Worm (Caenorhabditis elegans): Measurements from ENCODE around the gene ddx-35.
A peak's percentile ranks its signal among the peaks of the same experiment; 100 is the strongest.

ddx-35 gene

DNA sequence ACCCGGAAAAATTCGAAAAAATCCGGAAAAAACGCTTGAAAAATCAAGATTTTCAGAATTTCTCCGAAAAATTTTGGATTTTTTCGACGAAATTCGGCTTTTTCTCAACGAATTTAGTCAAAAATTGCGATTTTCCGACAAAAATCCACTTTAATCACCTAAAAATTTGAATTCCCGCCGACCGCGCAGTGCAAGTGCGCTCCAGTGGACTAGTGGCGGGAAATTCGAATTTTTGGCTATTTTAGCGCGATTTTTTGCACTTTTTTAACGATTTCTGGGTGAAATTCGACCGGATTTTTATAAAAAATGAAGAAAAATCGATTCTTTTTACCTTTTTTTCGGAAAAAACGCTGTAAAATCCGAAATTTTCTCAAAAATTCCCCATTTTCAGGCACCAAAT is 19.8 kb downstream of the ddx-35 start:
- TF ChIP-seq lin-15B (tag; optimal IDR thresholded peaks at IDR 0.05) = peak; percentile 7
- TF ChIP-seq ceh-82 (tag; optimal IDR thresholded peaks at IDR 0.05) = no peak

DNA sequence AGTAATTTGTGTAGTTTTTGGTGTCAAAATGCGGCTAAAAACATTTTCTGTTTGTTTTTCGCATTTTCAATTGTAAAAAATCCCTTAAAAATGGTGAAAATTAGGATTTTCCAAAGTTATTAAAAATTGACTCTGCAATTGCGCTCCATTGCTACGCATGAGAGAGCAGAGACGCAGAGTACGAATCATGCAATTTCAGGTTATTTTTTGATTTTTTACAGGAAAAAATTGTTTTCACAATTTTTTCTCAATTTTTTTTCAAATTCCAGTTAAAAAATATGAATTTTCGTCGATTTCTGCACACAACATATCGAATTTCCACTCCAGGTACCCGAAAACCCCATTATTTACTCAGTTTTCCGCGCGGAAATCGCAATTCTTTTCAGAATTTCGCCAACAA is 20.6 kb downstream of the ddx-35 start, which contains the start of gene mtg-1:
mtg-1 (plus strand) TSS at position 160 of the 400 bp plus-strand sequence.
- TF ChIP-seq jun-1 (tag; optimal IDR thresholded peaks at IDR 0.05) (no peak), R02D3.7 (tag; optimal IDR thresholded peaks at IDR 0.05) (no peak), hmg-11 (tag; optimal IDR thresholded peaks at IDR 0.05) (no peak), unc-39 (tag; optimal IDR thresholded peaks at IDR 0.05) (no peak), ZK546.5 (tag; optimal IDR thresholded peaks at IDR 0.05) (no peak), elt-3 (tag; optimal IDR thresholded peaks at IDR 0.05) (no peak), nhr-23 (tag; optimal IDR thresholded peaks at IDR 0.05) (peak; percentile 34), lin-15B (tag; optimal IDR thresholded peaks at IDR 0.05) (peak; percentile 63), fos-1 (tag; optimal IDR thresholded peaks at IDR 0.05) (no peak), zag-1 (tag; optimal IDR thresholded peaks at IDR 0.05) (no peak), nhr-11 (tag; optimal IDR thresholded peaks at IDR 0.05) (no peak), skn-1 (tag; optimal IDR thresholded peaks at IDR 0.05) (no peak), nhr-25 (tag; optimal IDR thresholded peaks at IDR 0.05) (no peak), daf-12 (tag; optimal IDR thresholded peaks at IDR 0.05) (no peak), aly-2 (tag; optimal IDR thresholded peaks at IDR 0.05) (no peak), pha-4 (tag; optimal IDR thresholded peaks at IDR 0.05) (peak; percentile 70), nhr-43 (tag; optimal IDR thresholded peaks at IDR 0.05; ENCODE audit: poor library complexity, severe bottlenecking) (no peak), fkh-2 (tag; optimal IDR thresholded peaks at IDR 0.05) (no peak), nhr-28 (tag; optimal IDR thresholded peaks at IDR 0.05) (no peak), mml-1 (tag; optimal IDR thresholded peaks at IDR 0.05) (no peak), ceh-82 (tag; optimal IDR thresholded peaks at IDR 0.05) (no peak), nfya-1 (tag; optimal IDR thresholded peaks at IDR 0.05; ENCODE audit: insufficient read depth) (peak; percentile 24)

DNA sequence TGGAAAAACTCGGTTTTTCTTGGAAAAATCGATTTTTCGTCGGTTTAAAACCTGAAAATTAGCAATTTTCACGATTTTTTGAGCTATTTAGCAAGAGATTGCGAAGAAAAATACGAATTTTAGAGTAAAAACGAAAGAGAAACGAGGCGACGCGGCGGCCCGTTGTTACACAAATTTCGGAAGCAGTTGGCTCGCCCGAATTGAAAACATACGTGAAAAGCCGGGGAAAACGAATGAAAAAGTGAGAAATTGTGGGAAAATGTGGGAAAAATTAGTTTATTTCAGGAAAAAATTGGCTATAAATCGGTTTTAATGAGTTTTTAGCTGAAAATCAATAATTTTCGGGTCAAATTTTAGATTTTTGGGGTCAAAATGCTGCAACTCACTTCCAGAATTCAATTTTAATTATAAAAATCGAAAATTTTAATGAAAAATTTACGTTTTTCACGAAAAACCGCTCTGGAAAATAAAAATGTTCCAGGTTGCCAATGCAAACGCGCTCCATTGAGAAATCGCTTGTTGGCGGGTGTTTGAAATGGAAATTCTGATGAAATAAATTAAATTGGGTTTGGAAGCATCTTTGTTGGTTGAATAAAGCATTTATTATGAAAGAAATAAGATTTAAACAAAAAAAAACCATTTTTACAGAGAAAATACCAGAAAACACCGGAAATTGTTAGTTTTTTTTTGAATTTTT is 21.3 kb downstream of the ddx-35 start, which contains the start of gene snf-6:
snf-6 (minus strand) TSS at position 51 of the 697 bp plus-strand sequence.
- TF ChIP-seq nhr-23 (tag; optimal IDR thresholded peaks at IDR 0.05) = peak; percentile 59
- TF ChIP-seq nfya-1 (tag; optimal IDR thresholded peaks at IDR 0.05; ENCODE audit: insufficient read depth) = peak; percentile 37
- TF ChIP-seq R02D3.7 (tag; optimal IDR thresholded peaks at IDR 0.05) = no peak
- TF ChIP-seq tbx-2 (tag; optimal IDR thresholded peaks at IDR 0.05) = no peak
- TF ChIP-seq snpc-4 (tag; optimal IDR thresholded peaks at IDR 0.05) = no peak
- TF ChIP-seq fos-1 (tag; optimal IDR thresholded peaks at IDR 0.05) = no peak
- no peak for TF ChIP-seq ceh-16 (tag; optimal IDR thresholded peaks at IDR 0.05)
- TF ChIP-seq skn-1 (tag; optimal IDR thresholded peaks at IDR 0.05) = no peak
- peak; percentile 33 for TF ChIP-seq pha-4 (tag; optimal IDR thresholded peaks at IDR 0.05)
- TF ChIP-seq nhr-77 (tag; optimal IDR thresholded peaks at IDR 0.05) = no peak
- TF ChIP-seq lin-15B (tag; optimal IDR thresholded peaks at IDR 0.05) = peak; percentile 82
- TF ChIP-seq nhr-43 (tag; optimal IDR thresholded peaks at IDR 0.05; ENCODE audit: poor library complexity, severe bottlenecking) = peak; percentile 20
- no peak for TF ChIP-seq ceh-82 (tag; optimal IDR thresholded peaks at IDR 0.05)

DNA sequence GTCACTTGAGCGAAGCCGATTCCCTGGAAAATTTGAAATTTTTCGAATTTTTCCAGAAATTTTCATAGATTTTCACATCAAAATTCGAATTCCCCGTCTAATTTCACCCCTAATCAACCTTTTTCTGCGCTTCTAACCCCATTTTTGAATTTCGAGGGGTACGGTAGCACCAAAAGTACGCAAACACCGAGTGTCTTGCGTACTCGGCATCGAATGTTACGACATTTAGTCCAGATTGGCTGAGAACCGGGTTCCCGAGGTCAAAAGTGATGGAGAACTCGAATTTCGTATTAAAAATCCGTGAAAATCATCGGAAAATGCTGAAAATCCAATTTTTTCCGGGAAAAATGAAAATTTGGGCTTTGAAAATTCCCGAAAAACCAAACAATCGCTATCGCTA is 25.8 kb downstream of the ddx-35 start:
- no peak for TF ChIP-seq daf-12 (tag; optimal IDR thresholded peaks at IDR 0.05)
- no peak for TF ChIP-seq unc-62 (GFP tag; optimal IDR thresholded peaks at IDR 0.05)
- no peak for TF ChIP-seq lin-39 (tag; optimal IDR thresholded peaks at IDR 0.05)
- no peak for TF ChIP-seq nhr-28 (tag; optimal IDR thresholded peaks at IDR 0.05)
- no peak for TF ChIP-seq nhr-237 (tag; optimal IDR thresholded peaks at IDR 0.05)
- TF ChIP-seq nhr-77 (tag; optimal IDR thresholded peaks at IDR 0.05) = no peak
- no peak for TF ChIP-seq unc-39 (tag; optimal IDR thresholded peaks at IDR 0.05)
- no peak for TF ChIP-seq fkh-2 (tag; optimal IDR thresholded peaks at IDR 0.05)
- TF ChIP-seq sea-2 (GFP tag; optimal IDR thresholded peaks at IDR 0.05) = no peak
- TF ChIP-seq tbx-2 (tag; optimal IDR thresholded peaks at IDR 0.05) = no peak
- TF ChIP-seq nhr-76 (tag; optimal IDR thresholded peaks at IDR 0.05) = no peak
- no peak for TF ChIP-seq egl-5 (tag; optimal IDR thresholded peaks at IDR 0.05)
- no peak for TF ChIP-seq zag-1 (tag; optimal IDR thresholded peaks at IDR 0.05)
- TF ChIP-seq ztf-11 (tag; optimal IDR thresholded peaks at IDR 0.05) = no peak
- TF ChIP-seq pha-4 (tag; optimal IDR thresholded peaks at IDR 0.05) = no peak
- no peak for TF ChIP-seq lsy-12 (tag; optimal IDR thresholded peaks at IDR 0.05)
- no peak for TF ChIP-seq nhr-25 (tag; optimal IDR thresholded peaks at IDR 0.05)
- no peak for TF ChIP-seq mml-1 (tag; optimal IDR thresholded peaks at IDR 0.05)
- TF ChIP-seq ztf-4 (tag; optimal IDR thresholded peaks at IDR 0.05) = no peak
- TF ChIP-seq fos-1 (tag; optimal IDR thresholded peaks at IDR 0.05) = no peak

Data from whole organism, L3 larva.